Worm (Caenorhabditis elegans) whole organism, L4/young adult: ENCODE measurements around the gene C04C11.1.
A peak's percentile ranks its signal among the peaks of the same experiment; 100 is the strongest.

Source experiments
- W03F9.2 ChIP-seq: fragments of 150-350 bp; optimal IDR thresholded peaks from 2 replicates; lab custom pipeline; 2014; ENCODE audit warnings: missing biosample characterization, missing genetic modification characterization
- dao-5 ChIP-seq: sonication (generic microtip); optimal IDR thresholded peaks from 2 replicates; lab custom pipeline; 2016; ENCODE audit warnings: missing genotype, missing genetic modification characterization, moderate library complexity, missing compliant biosample characterization
- him-1 ChIP-seq: sonication (generic microtip); optimal IDR thresholded peaks from 2 replicates; lab custom pipeline; 2016; ENCODE audit warnings: missing genotype, missing genetic modification reagents, missing genetic modification characterization, missing compliant biosample characterization

DNA sequence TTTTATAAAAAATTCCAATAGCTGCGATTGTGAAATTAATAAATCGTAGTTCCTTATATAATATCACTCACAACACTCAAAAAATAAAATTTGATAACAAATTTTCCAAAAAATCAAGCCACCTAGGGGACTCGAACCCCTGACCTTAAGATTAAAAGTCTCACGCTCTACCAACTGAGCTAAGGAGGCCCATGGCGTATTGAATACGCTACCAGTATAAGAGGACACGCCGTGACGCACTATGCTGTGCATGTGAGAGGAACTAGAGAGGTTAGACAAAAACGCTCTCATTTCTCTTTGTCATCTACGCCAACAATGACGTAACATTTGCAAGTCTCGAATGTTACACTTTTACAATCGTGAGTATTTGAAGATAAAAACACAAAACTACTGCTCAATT, 43.4 kb downstream of the C04C11.1 start:
- TF ChIP-seq him-1 (tag; lab: Kevin White, UChicago), result peak; percentile 97
- peak; percentile 58 for TF ChIP-seq W03F9.2 (tag; lab: Kevin White, UChicago)
- TF ChIP-seq dao-5, result peak; percentile 90
